Worm (Caenorhabditis elegans): ENCODE data around the gene cisd-3.1.
A peak's percentile ranks its signal among the peaks of the same experiment; 100 is the strongest.

DNA sequence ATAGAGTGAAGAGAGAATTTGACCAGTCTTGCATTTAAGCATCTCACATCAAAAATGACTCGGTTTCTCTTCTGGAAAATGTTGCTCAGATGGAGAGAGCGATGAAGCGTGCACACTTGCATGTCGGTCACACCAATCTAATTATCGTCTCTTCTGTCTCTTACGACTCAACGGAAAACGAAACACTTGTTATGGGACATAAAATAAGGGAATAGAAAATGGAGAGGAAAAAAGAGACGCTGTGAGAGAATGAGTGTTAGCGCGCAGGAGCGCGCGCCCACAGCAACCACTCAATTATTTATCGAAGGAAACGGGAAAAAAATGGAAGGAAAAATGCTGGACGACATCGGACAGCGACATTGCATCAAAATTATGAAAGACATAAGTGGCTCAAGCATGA lies 37.0 kb upstream of the cisd-3.1 start:
- TF ChIP-seq lin-13 (GFP tag; optimal IDR thresholded peaks at IDR 0.05) (no peak), ama-1 (optimal IDR thresholded peaks at IDR 0.05) (no peak), elt-2 (tag; optimal IDR thresholded peaks at IDR 0.05) (no peak), fos-1 (tag; optimal IDR thresholded peaks at IDR 0.05) (no peak), grh-1 (GFP tag; IDR thresholded peaks at IDR 0.05) (no peak), ceh-8 (GFP tag; optimal IDR thresholded peaks at IDR 0.05) (peak; percentile 7), mdl-1 (tag; optimal IDR thresholded peaks at IDR 0.05) (peak in 1 of 2 experiments; percentile 49), xbp-1 (tag; optimal IDR thresholded peaks at IDR 0.05) (peak; percentile 37), pqm-1 (tag; optimal IDR thresholded peaks at IDR 0.05) (no peak), ztf-4 (tag; optimal IDR thresholded peaks at IDR 0.05) (no peak)

Measured in whole organism, L1 larva.